Fruit fly (Drosophila melanogaster) S2 (cell line): ENCODE results near the gene M6.

ENCODE experiments used
- CG8478 ChIP-seq: fragments of >200 bp; optimal IDR thresholded peaks from 2 replicates; lab custom pipeline; 2018
- CTCF ChIP-seq, 2 experiments: fragments of >200 bp; optimal IDR thresholded peaks; 2 replicates each; lab custom pipeline; 2018

dm6 chr3L:21533270-21533948, 25.8 kb downstream of the M6 start, which contains the start of gene Mkrn1:
- TF ChIP-seq CG8478 (lab: Kevin White, UChicago) (no peak), CTCF (optimal IDR thresholded peaks at IDR 0.05; lab: Kevin White, UChicago) (peak in 1 of 2 experiments; percentile 40)
